Worm (Caenorhabditis elegans) whole organism, L2 larva: ENCODE data around the gene col-87.
A peak's percentile ranks its signal among the peaks of the same experiment; 100 is the strongest.

Experiments
- C34F6.9 ChIP-seq: fragments of 150-350 bp; optimal IDR thresholded peaks from 2 replicates; lab custom pipeline; 2014; ENCODE audit warnings: missing biosample characterization, missing genetic modification characterization
- F13H6.1 ChIP-seq: sonication (generic microtip); optimal IDR thresholded peaks from 2 replicates; lab custom pipeline; 2016; ENCODE audit warnings: missing genetic modification characterization, missing compliant biosample characterization
- R02D3.7 ChIP-seq: fragments of 150-350 bp; optimal IDR thresholded peaks from 2 replicates; lab custom pipeline; 2014; ENCODE audit warnings: missing biosample characterization, missing genetic modification characterization
- Y55F3AM.14 ChIP-seq: fragments of 200-800 bp; sonication (Bioruptor generic); optimal IDR thresholded peaks from 2 replicates; lab custom pipeline; 2018; ENCODE audit warnings: mild to moderate bottlenecking, missing genetic modification characterization, missing compliant biosample characterization
- ZK546.5 ChIP-seq: sonication (generic microtip); optimal IDR thresholded peaks from 2 replicates; lab custom pipeline; 2017; ENCODE audit warnings: missing biosample characterization, missing genetic modification characterization
- alr-1 ChIP-seq: fragments of 150-350 bp; optimal IDR thresholded peaks from 2 replicates; lab custom pipeline; 2014; ENCODE audit warnings: missing biosample characterization, missing genetic modification characterization
- aly-2 ChIP-seq: fragments of 150-350 bp; optimal IDR thresholded peaks from 2 replicates; lab custom pipeline; 2014; ENCODE audit warnings: missing biosample characterization, missing genetic modification characterization
- ama-1 ChIP-seq: fragments of 150-350 bp; optimal IDR thresholded peaks from 2 replicates; lab custom pipeline; 2018; ENCODE audit warnings: inconsistent platforms
- blmp-1 ChIP-seq: sonication (generic microtip); optimal IDR thresholded peaks from 2 replicates; lab custom pipeline; 2017; ENCODE audit warnings: missing genetic modification characterization, mild to moderate bottlenecking, missing compliant biosample characterization, antibody characterized with exemption, moderate library complexity; ENCODE audit not compliant: insufficient read depth
- ceh-16 ChIP-seq: fragments of 150-350 bp; optimal IDR thresholded peaks from 2 replicates; lab custom pipeline; 2014; ENCODE audit warnings: missing biosample characterization, missing genetic modification characterization
- ceh-82 ChIP-seq: fragments of 150-350 bp; optimal IDR thresholded peaks from 2 replicates; lab custom pipeline; 2014; ENCODE audit warnings: missing biosample characterization, missing genetic modification characterization
- crh-2 ChIP-seq: sonication (generic microtip); optimal IDR thresholded peaks from 2 replicates; lab custom pipeline; 2017; ENCODE audit warnings: missing biosample characterization, missing genetic modification characterization
- dmd-4 ChIP-seq: sonication (generic microtip); optimal IDR thresholded peaks from 2 replicates; lab custom pipeline; 2017; ENCODE audit warnings: missing biosample characterization, missing genetic modification characterization
- egl-27 ChIP-seq: sonication (generic microtip); optimal IDR thresholded peaks from 3 replicates; lab custom pipeline; 2017; ENCODE audit warnings: missing biosample characterization, missing genetic modification reagents, missing genetic modification characterization
- elt-1 ChIP-seq: fragments of 150-350 bp; optimal IDR thresholded peaks from 2 replicates; lab custom pipeline; 2014; ENCODE audit warnings: missing biosample characterization, missing genetic modification characterization
- elt-3 ChIP-seq: sonication (generic microtip); optimal IDR thresholded peaks from 2 replicates; lab custom pipeline; 2017; ENCODE audit warnings: missing biosample characterization, missing genetic modification characterization
- fos-1 ChIP-seq: fragments of 150-350 bp; optimal IDR thresholded peaks from 2 replicates; lab custom pipeline; 2014; ENCODE audit warnings: missing biosample characterization, missing genetic modification characterization
- gmeb-1 ChIP-seq: fragments of 150-350 bp; optimal IDR thresholded peaks from 2 replicates; lab custom pipeline; 2014; ENCODE audit warnings: missing biosample characterization, missing genetic modification characterization
- lin-11 ChIP-seq: fragments of 150-350 bp; sonication (generic microtip); optimal IDR thresholded peaks from 2 replicates; lab custom pipeline; 2014; ENCODE audit warnings: missing biosample characterization, missing genetic modification characterization, inconsistent platforms, mixed read lengths
- lin-13 ChIP-seq: fragments of 150-350 bp; optimal IDR thresholded peaks from 2 replicates; lab custom pipeline; 2014; ENCODE audit warnings: missing biosample characterization, missing genetic modification reagents, missing genetic modification characterization
- lin-39 ChIP-seq: fragments of 150-350 bp; optimal IDR thresholded peaks from 2 replicates; lab custom pipeline; 2014; ENCODE audit warnings: missing biosample characterization, missing genetic modification reagents, missing genetic modification characterization
- lsy-2 ChIP-seq, 2 experiments: fragments of 150-350 bp in 1 of 2; sonication (generic microtip) in 1 of 2; optimal IDR thresholded peaks; 2 replicates each; lab custom pipeline; 2014 to 2017; ENCODE audit warnings: missing biosample characterization in 2 of 2, missing genetic modification characterization in 2 of 2
- mab-5 ChIP-seq: fragments of 150-350 bp; optimal IDR thresholded peaks from 2 replicates; lab custom pipeline; 2014; ENCODE audit warnings: missing biosample characterization, missing genetic modification characterization
- mbf-1 ChIP-seq: sonication (generic microtip); optimal IDR thresholded peaks from 2 replicates; lab custom pipeline; 2017; ENCODE audit warnings: missing biosample characterization, missing genetic modification characterization
- mdl-1 ChIP-seq, 2 experiments: fragments of 150-350 bp in 1 of 2; sonication (generic microtip) in 1 of 2; optimal IDR thresholded peaks; 2 replicates each; lab custom pipeline; 2017; ENCODE audit warnings: missing biosample characterization in 2 of 2, missing genetic modification characterization in 2 of 2
- nhr-10 ChIP-seq: sonication (generic microtip); optimal IDR thresholded peaks from 2 replicates; lab custom pipeline; 2017; ENCODE audit warnings: missing biosample characterization, missing genetic modification characterization
- nhr-11 ChIP-seq: fragments of 150-350 bp; optimal IDR thresholded peaks from 2 replicates; lab custom pipeline; 2014; ENCODE audit warnings: missing biosample characterization, missing genetic modification characterization
- nhr-12 ChIP-seq: fragments of 150-350 bp; optimal IDR thresholded peaks from 2 replicates; lab custom pipeline; 2014; ENCODE audit warnings: missing biosample characterization, missing genetic modification characterization
- nhr-129 ChIP-seq: fragments of 150-350 bp; optimal IDR thresholded peaks from 2 replicates; lab custom pipeline; 2014; ENCODE audit warnings: missing biosample characterization, missing genetic modification characterization
- nhr-21 ChIP-seq: fragments of 150-350 bp; optimal IDR thresholded peaks from 2 replicates; lab custom pipeline; 2014; ENCODE audit warnings: missing biosample characterization, missing genetic modification characterization
- nhr-23 ChIP-seq: fragments of 150-350 bp; optimal IDR thresholded peaks from 2 replicates; lab custom pipeline; 2014; ENCODE audit warnings: missing biosample characterization, missing genetic modification reagents, missing genetic modification characterization
- nhr-237 ChIP-seq: fragments of 150-350 bp; optimal IDR thresholded peaks from 2 replicates; lab custom pipeline; 2014; ENCODE audit warnings: missing biosample characterization, missing genetic modification characterization
- nhr-25 ChIP-seq: fragments of 150-350 bp; sonication (generic microtip); optimal IDR thresholded peaks from 3 replicates; lab custom pipeline; 2014; ENCODE audit warnings: missing biosample characterization, missing genetic modification characterization
- nhr-6 ChIP-seq: fragments of 150-350 bp; optimal IDR thresholded peaks from 2 replicates; lab custom pipeline; 2014; ENCODE audit warnings: missing biosample characterization, missing genetic modification characterization
- nhr-77 ChIP-seq: fragments of 150-350 bp; optimal IDR thresholded peaks from 2 replicates; lab custom pipeline; 2014; ENCODE audit warnings: missing biosample characterization, missing genetic modification characterization
- peb-1 ChIP-seq: fragments of 150-350 bp; optimal IDR thresholded peaks from 2 replicates; lab custom pipeline; 2014; ENCODE audit warnings: missing biosample characterization, missing genetic modification characterization
- sem-4 ChIP-seq: fragments of 150-350 bp; optimal IDR thresholded peaks from 2 replicates; lab custom pipeline; 2014; ENCODE audit warnings: missing biosample characterization, missing genetic modification reagents, missing genetic modification characterization
- skn-1 ChIP-seq: sonication (generic microtip); optimal IDR thresholded peaks from 2 replicates; lab custom pipeline; 2017; ENCODE audit warnings: missing biosample characterization, missing genetic modification characterization
- sma-3 ChIP-seq: sonication (generic microtip); optimal IDR thresholded peaks from 2 replicates; lab custom pipeline; 2016; ENCODE audit warnings: missing genetic modification reagents, missing genetic modification characterization, missing compliant biosample characterization
- sma-9 ChIP-seq, 2 experiments: fragments of 150-350 bp in 1 of 2; sonication (generic microtip) in 1 of 2; optimal IDR thresholded peaks; 2 replicates each; lab custom pipeline; 2014 to 2016; ENCODE audit warnings: missing genetic modification characterization in 2 of 2, mild to moderate bottlenecking in 1 of 2, missing biosample characterization in 1 of 2, missing compliant biosample characterization in 1 of 2, missing genetic modification reagents in 1 of 2, moderate library complexity in 1 of 2
- snpc-4 ChIP-seq: fragments of 150-350 bp; optimal IDR thresholded peaks from 2 replicates; lab custom pipeline; 2014; ENCODE audit warnings: missing biosample characterization, missing genetic modification characterization
- unc-39 ChIP-seq: fragments of 150-350 bp; optimal IDR thresholded peaks from 2 replicates; lab custom pipeline; 2014; ENCODE audit warnings: missing biosample characterization, missing genetic modification characterization
- unc-55 ChIP-seq: fragments of 150-350 bp; sonication (generic microtip); optimal IDR thresholded peaks from 3 replicates; lab custom pipeline; 2014; ENCODE audit warnings: missing biosample characterization, missing genetic modification reagents, missing genetic modification characterization
- unc-62 ChIP-seq: fragments of 150-350 bp; optimal IDR thresholded peaks from 2 replicates; lab custom pipeline; 2014; ENCODE audit warnings: missing biosample characterization, missing genetic modification reagents, missing genetic modification characterization
- zag-1 ChIP-seq: fragments of 150-350 bp; optimal IDR thresholded peaks from 2 replicates; lab custom pipeline; 2014; ENCODE audit warnings: missing biosample characterization, missing genetic modification characterization
- ztf-1 ChIP-seq: fragments of 200-800 bp; sonication (Bioruptor generic); conservative IDR thresholded peaks from 2 replicates; pipeline ENCODE4 v1.3.6; 2022; ENCODE audit warnings: missing genetic modification characterization, missing compliant biosample characterization
- ztf-11 ChIP-seq: sonication (generic microtip); optimal IDR thresholded peaks from 2 replicates; lab custom pipeline; 2017; ENCODE audit warnings: missing biosample characterization, missing genetic modification characterization
- ztf-4 ChIP-seq: fragments of 150-350 bp; optimal IDR thresholded peaks from 2 replicates; lab custom pipeline; 2014; ENCODE audit warnings: missing biosample characterization, missing genetic modification characterization

The col-87 gene

DNA sequence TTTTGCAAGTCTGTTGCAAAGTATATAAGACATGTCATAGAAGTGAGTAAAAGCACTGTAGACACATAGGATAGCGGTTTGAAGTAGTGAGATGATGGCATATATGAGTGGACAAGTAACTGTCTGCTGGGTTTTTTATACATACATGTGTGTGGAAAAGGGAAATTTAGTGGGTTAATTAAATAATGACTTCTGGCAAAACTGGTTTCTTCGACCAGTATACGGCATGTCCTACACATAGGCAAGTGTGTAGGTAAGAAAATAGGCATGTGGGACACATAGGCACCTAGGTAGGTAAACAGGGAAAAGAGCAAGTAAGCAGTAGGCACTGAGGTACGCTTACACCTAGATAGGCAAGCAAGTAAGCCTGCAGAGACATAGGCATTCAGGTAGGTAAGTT, at the start of gene col-87:
Gene col-87, minus strand, starts transcription at position 101 of the 400 bp plus-strand sequence.
- TF ChIP-seq R02D3.7 (tag; lab: Kevin White, UChicago) = no peak
- no peak for TF ChIP-seq ceh-16 (tag; lab: Kevin White, UChicago)
- no peak for TF ChIP-seq unc-55
- TF ChIP-seq elt-1 (tag; lab: Kevin White, UChicago) = no peak
- no peak for TF ChIP-seq egl-27 (tag; lab: Kevin White, UChicago)
- TF ChIP-seq unc-62 (GFP tag; lab: Kevin White, UChicago) = no peak
- TF ChIP-seq elt-3 (tag; lab: Kevin White, UChicago) = no peak
- TF ChIP-seq peb-1 (tag; lab: Kevin White, UChicago) = no peak
- no peak for TF ChIP-seq ztf-4
- TF ChIP-seq nhr-77 = no peak
- TF ChIP-seq nhr-11 (tag; lab: Kevin White, UChicago) = no peak
- no peak for TF ChIP-seq dmd-4 (tag; lab: Kevin White, UChicago)
- TF ChIP-seq ztf-11 (tag; lab: Kevin White, UChicago) = no peak
- no peak for TF ChIP-seq mab-5 (tag; lab: Kevin White, UChicago)
- TF ChIP-seq mdl-1 (tag; optimal IDR thresholded peaks at IDR 0.05; lab: Kevin White, UChicago) = no peak
- no peak for TF ChIP-seq sem-4 (tag; lab: Kevin White, UChicago)
- no peak for TF ChIP-seq unc-39 (tag; lab: Kevin White, UChicago)
- no peak for TF ChIP-seq nhr-23 (tag; lab: Kevin White, UChicago)

DNA sequence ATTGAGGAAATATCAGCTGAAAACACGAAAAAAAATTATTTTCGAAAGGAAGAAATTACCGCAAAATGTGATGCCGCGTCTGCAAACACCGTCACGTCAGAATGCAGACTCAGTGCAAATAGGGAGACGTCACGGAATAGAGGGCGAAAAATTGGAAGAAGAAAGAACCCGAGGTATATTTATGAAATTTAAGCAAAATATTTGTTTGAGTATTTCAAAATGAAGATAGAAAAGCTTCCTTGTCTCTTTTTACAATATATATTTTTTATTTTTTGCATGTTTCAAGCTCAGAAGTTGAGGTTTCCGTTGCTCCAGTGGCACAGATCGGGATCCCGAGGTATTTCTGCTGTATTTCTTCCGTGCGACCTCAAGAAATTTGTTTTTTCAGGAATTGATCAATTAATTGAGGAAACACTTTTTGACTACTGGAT, 49.4 kb upstream of the col-87 start, which contains the start of gene W03H9.2:
Gene W03H9.2, minus strand, starts transcription at position 32 of the 431 bp plus-strand sequence.
- TF ChIP-seq gmeb-1 (tag; lab: Kevin White, UChicago) = peak; percentile 69
- TF ChIP-seq ama-1 (lab: Kevin White, UChicago) = no peak
- no peak for TF ChIP-seq nhr-11 (tag; lab: Kevin White, UChicago)
- peak; percentile 60 for TF ChIP-seq C34F6.9 (tag; lab: Kevin White, UChicago)
- no peak for TF ChIP-seq fos-1 (tag; lab: Kevin White, UChicago)
- no peak for TF ChIP-seq alr-1 (tag; lab: Kevin White, UChicago)
- peak; percentile 70 for TF ChIP-seq unc-55
- no peak for TF ChIP-seq ZK546.5 (tag; lab: Kevin White, UChicago)
- TF ChIP-seq skn-1 (tag; lab: Kevin White, UChicago) = no peak
- no peak for TF ChIP-seq unc-39 (tag; lab: Kevin White, UChicago)
- no peak for TF ChIP-seq zag-1
- no peak for TF ChIP-seq snpc-4
- peak; percentile 20 for TF ChIP-seq nhr-25 (tag; lab: Kevin White, UChicago)
- no peak for TF ChIP-seq dmd-4 (tag; lab: Kevin White, UChicago)
- peak; percentile 8 for TF ChIP-seq nhr-21 (tag; lab: Kevin White, UChicago)
- TF ChIP-seq mdl-1 (tag; optimal IDR thresholded peaks at IDR 0.05; lab: Kevin White, UChicago) = no peak
- TF ChIP-seq aly-2 (tag; lab: Kevin White, UChicago) = no peak
- TF ChIP-seq lin-11 = no peak
- no peak for TF ChIP-seq ztf-1 (GFP tag; lab: Robert Waterston, UW)
- TF ChIP-seq blmp-1 (tag; lab: Kevin White, UChicago) = no peak
- TF ChIP-seq lin-13 (GFP tag; lab: Kevin White, UChicago) = no peak
- TF ChIP-seq F13H6.1 (tag; lab: Kevin White, UChicago) = peak; percentile 69
- no peak for TF ChIP-seq ceh-82 (tag; lab: Kevin White, UChicago)
- TF ChIP-seq R02D3.7 (tag; lab: Kevin White, UChicago) = no peak
- TF ChIP-seq nhr-10 (tag; lab: Kevin White, UChicago) = no peak
- TF ChIP-seq nhr-129 = peak; percentile 58
- no peak for TF ChIP-seq mbf-1
- TF ChIP-seq sma-3 = peak; percentile 87
- TF ChIP-seq Y55F3AM.14 = peak; percentile 61
- no peak for TF ChIP-seq sem-4 (tag; lab: Kevin White, UChicago)
- TF ChIP-seq elt-3 (tag; lab: Kevin White, UChicago) = no peak
- no peak for TF ChIP-seq peb-1 (tag; lab: Kevin White, UChicago)
- TF ChIP-seq lin-39 (tag; lab: Kevin White, UChicago) = no peak
- TF ChIP-seq nhr-237 (tag; lab: Kevin White, UChicago) = peak; percentile 45
- no peak for TF ChIP-seq egl-27 (tag; lab: Kevin White, UChicago)
- no peak for TF ChIP-seq elt-1 (tag; lab: Kevin White, UChicago)
- peak; percentile 53 for TF ChIP-seq nhr-77
- no peak for TF ChIP-seq nhr-23 (tag; lab: Kevin White, UChicago)
- no peak for TF ChIP-seq mab-5 (tag; lab: Kevin White, UChicago)
- no peak for TF ChIP-seq nhr-12 (tag; lab: Kevin White, UChicago)
- TF ChIP-seq sma-9 (GFP tag; optimal IDR thresholded peaks at IDR 0.05; lab: Kevin White, UChicago) = peak; percentile 77
- no peak for TF ChIP-seq sma-9 (tag; optimal IDR thresholded peaks at IDR 0.05; lab: Kevin White, UChicago)
- peak; percentile 34 for TF ChIP-seq crh-2 (tag; lab: Kevin White, UChicago)
- TF ChIP-seq lsy-2 (tag; optimal IDR thresholded peaks at IDR 0.05; lab: Kevin White, UChicago) = peak; percentile 63 to 83
- peak; percentile 12 for TF ChIP-seq nhr-6 (tag; lab: Kevin White, UChicago)
- no peak for TF ChIP-seq ceh-16 (tag; lab: Kevin White, UChicago)
- TF ChIP-seq unc-62 (GFP tag; lab: Kevin White, UChicago) = no peak
- no peak for TF ChIP-seq ztf-11 (tag; lab: Kevin White, UChicago)
- no peak for TF ChIP-seq ztf-4
